Fruit fly (Drosophila melanogaster) whole organism: ENCODE data around the gene CG14391.

Experiments
- EcR ChIP-seq, 2 experiments: fragments of >200 bp; optimal IDR thresholded peaks; 2 replicates each; lab custom pipeline; 2017; ENCODE audit warnings: missing biosample characterization in 2 of 2, missing genetic modification characterization in 2 of 2, missing genetic modification reagents in 2 of 2
- psq ChIP-seq: fragments of >200 bp; optimal IDR thresholded peaks from 2 replicates; lab custom pipeline; 2017
- usp ChIP-seq: fragments of >200 bp; optimal IDR thresholded peaks from 2 replicates; lab custom pipeline; 2017; ENCODE audit warnings: missing biosample characterization, missing genetic modification characterization, mixed read lengths

dm6 chr3R:12699620-12700378, 5.2 kb upstream of the CG14391 start:
- TF ChIP-seq EcR (GFP tag; optimal IDR thresholded peaks at IDR 0.05; lab: Kevin White, UChicago): no peak
- no peak for TF ChIP-seq usp (GFP tag; lab: Kevin White, UChicago)
- no peak for TF ChIP-seq psq (lab: Kevin White, UChicago)
